Worm (Caenorhabditis elegans): ENCODE data around the gene F18E9.4.

DNA sequence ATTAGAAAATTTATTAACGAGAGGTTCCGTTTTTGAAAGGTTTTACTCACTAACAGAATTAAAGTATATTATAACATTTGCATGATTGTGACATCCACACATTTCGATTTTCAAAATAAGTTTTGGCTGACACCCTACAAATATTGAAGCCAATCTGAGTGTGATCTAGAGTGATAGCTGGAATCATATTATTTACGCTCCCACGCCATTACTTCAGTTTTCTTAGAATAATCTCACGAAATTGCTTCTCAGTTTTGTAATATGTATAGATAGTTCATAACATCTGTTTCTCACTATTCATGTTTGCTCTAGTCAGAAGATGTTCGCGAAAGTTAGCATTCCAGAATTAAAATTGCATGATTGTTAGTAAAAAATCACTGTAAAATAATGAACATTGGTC, 32.0 kb downstream of the F18E9.4 start:
- TF ChIP-seq ama-1 (optimal IDR thresholded peaks at IDR 0.05): no peak
- no peak for TF ChIP-seq egl-27 (tag; optimal IDR thresholded peaks at IDR 0.05)
